Fruit fly (Drosophila melanogaster): Measurements from ENCODE around the gene CG11629.

- TF ChIP-seq EcR (GFP tag; optimal IDR thresholded peaks at IDR 0.05) (peak; percentile 14), CG32121 (GFP tag; IDR thresholded peaks at IDR 0.05) (no peak), rn (GFP tag; IDR thresholded peaks at IDR 0.05) (no peak), CG9948 (tag; optimal IDR thresholded peaks at IDR 0.05) (peak; percentile 61), Ets98B (GFP tag; IDR thresholded peaks at IDR 0.05) (no peak), CG15710 (tag; optimal IDR thresholded peaks at IDR 0.05) (peak; percentile 85), CG8301 (tag; optimal IDR thresholded peaks at IDR 0.05) (no peak), CG10348 (GFP tag; IDR thresholded peaks at IDR 0.05) (no peak), D1 (tag; optimal IDR thresholded peaks at IDR 0.05) (no peak), Snoo (tag; optimal IDR thresholded peaks at IDR 0.05) (peak; percentile 68), CG34367 (tag; optimal IDR thresholded peaks at IDR 0.05) (peak; percentile 66), Pif1A (GFP tag; optimal IDR thresholded peaks at IDR 0.05) (peak; percentile 67)
Measured at dm6 chr2L:21867040-21867981, 30.8 kb downstream of the CG11629 start.

Measured in whole organism, pupa.